Worm (Caenorhabditis elegans) whole organism, young adult: Measurements from ENCODE around the gene ZK816.3.

ENCODE experiments used
- D2030.7 ChIP-seq: fragments of 200-800 bp; sonication (Bioruptor generic); IDR thresholded peaks from 2 replicates; pipeline ENCODE4 v1.3.6; 2022; ENCODE audit warnings: missing genetic modification reagents, missing genetic modification characterization, missing compliant biosample characterization
- F22D6.2 ChIP-seq: sonication (generic microtip); optimal IDR thresholded peaks from 2 replicates; lab custom pipeline; 2016; ENCODE audit warnings: mild to moderate bottlenecking, missing genetic modification characterization, missing compliant biosample characterization
- F52B5.7 ChIP-seq: sonication (generic microtip); optimal IDR thresholded peaks from 2 replicates; lab custom pipeline; 2016; ENCODE audit warnings: mild to moderate bottlenecking, missing genetic modification characterization, missing compliant biosample characterization
- F55B11.4 ChIP-seq: sonication (generic microtip); optimal IDR thresholded peaks from 2 replicates; lab custom pipeline; 2016; ENCODE audit warnings: missing compliant biosample characterization, missing genetic modification characterization, borderline replicate concordance; ENCODE audit not compliant: insufficient read depth
- F57A8.1 ChIP-seq: fragments of 200-800 bp; sonication (Bioruptor generic); optimal IDR thresholded peaks from 2 replicates; lab custom pipeline; 2018; ENCODE audit warnings: mild to moderate bottlenecking, missing genetic modification characterization, moderate library complexity, missing compliant biosample characterization
- K12H6.12 ChIP-seq: fragments of 200-800 bp; sonication (Bioruptor generic); optimal IDR thresholded peaks from 2 replicates; lab custom pipeline; 2018; ENCODE audit warnings: mild to moderate bottlenecking, missing genetic modification characterization, missing compliant biosample characterization
- T07F8.4 ChIP-seq: sonication (generic microtip); optimal IDR thresholded peaks from 2 replicates; lab custom pipeline; 2016; ENCODE audit warnings: mild to moderate bottlenecking, missing genetic modification characterization, moderate library complexity, missing compliant biosample characterization
- akir-1 ChIP-seq: fragments of 200-800 bp; sonication (Bioruptor generic); optimal IDR thresholded peaks from 2 replicates; lab custom pipeline; 2018; ENCODE audit warnings: mild to moderate bottlenecking, missing genetic modification characterization, moderate library complexity, missing compliant biosample characterization
- aptf-3 ChIP-seq: fragments of 200-800 bp; sonication (Bioruptor generic); IDR thresholded peaks from 2 replicates; pipeline ENCODE4 v1.3.6; 2022; ENCODE audit warnings: missing genetic modification characterization, missing compliant biosample characterization
- ccch-3 ChIP-seq: fragments of 200-800 bp; sonication (Bioruptor generic); optimal IDR thresholded peaks from 2 replicates; lab custom pipeline; 2018; ENCODE audit warnings: mild to moderate bottlenecking, missing genetic modification characterization, missing compliant biosample characterization
- cebp-2 ChIP-seq: fragments of 200-800 bp; sonication (Bioruptor generic); IDR thresholded peaks from 2 replicates; pipeline ENCODE4 v1.3.6; 2022; ENCODE audit warnings: missing genetic modification characterization, missing compliant biosample characterization
- ceh-58 ChIP-seq: fragments of 200-800 bp; sonication (Bioruptor generic); IDR thresholded peaks from 2 replicates; pipeline ENCODE4 v1.3.6; 2022; ENCODE audit warnings: missing genetic modification characterization, missing compliant biosample characterization
- ceh-79 ChIP-seq: sonication (generic microtip); optimal IDR thresholded peaks from 2 replicates; lab custom pipeline; 2017; ENCODE audit warnings: mild to moderate bottlenecking, missing genetic modification characterization, missing compliant biosample characterization
- ceh-91 ChIP-seq: fragments of 200-800 bp; sonication (Bioruptor generic); IDR thresholded peaks from 2 replicates; pipeline ENCODE4 v1.3.6; 2022; ENCODE audit warnings: missing genetic modification reagents, missing genetic modification characterization, missing compliant biosample characterization
- dpff-1 ChIP-seq: sonication (generic microtip); optimal IDR thresholded peaks from 2 replicates; lab custom pipeline; 2017; ENCODE audit warnings: mild to moderate bottlenecking, missing genetic modification characterization, missing compliant biosample characterization
- dpl-1 ChIP-seq: fragments of 150-350 bp; optimal IDR thresholded peaks from 2 replicates; lab custom pipeline; 2014; ENCODE audit warnings: missing biosample characterization, missing genetic modification reagents, missing genetic modification characterization
- egl-44 ChIP-seq: fragments of 200-800 bp; sonication (Bioruptor generic); IDR thresholded peaks from 2 replicates; pipeline ENCODE4 v1.3.6; 2022; ENCODE audit warnings: missing genetic modification reagents, missing genetic modification characterization, missing compliant biosample characterization
- ets-4 ChIP-seq: fragments of 200-800 bp; sonication (Bioruptor generic); optimal IDR thresholded peaks from 2 replicates; lab custom pipeline; 2018; ENCODE audit warnings: mild to moderate bottlenecking, missing genetic modification characterization, missing compliant biosample characterization
- hmg-20 ChIP-seq: fragments of 200-800 bp; sonication (Bioruptor generic); IDR thresholded peaks from 2 replicates; pipeline ENCODE4 v1.3.6; 2022; ENCODE audit warnings: missing genetic modification reagents, missing genetic modification characterization, missing compliant biosample characterization
- lag-1 ChIP-seq: fragments of 200-800 bp; sonication (Bioruptor generic); IDR thresholded peaks from 2 replicates; pipeline ENCODE4 v1.3.6; 2022; ENCODE audit warnings: missing genetic modification reagents, missing genetic modification characterization, missing compliant biosample characterization
- lsy-27 ChIP-seq: sonication (generic microtip); optimal IDR thresholded peaks from 2 replicates; lab custom pipeline; 2017; ENCODE audit warnings: missing genetic modification characterization, mild to moderate bottlenecking, missing compliant biosample characterization, antibody characterized with exemption, missing genotype, borderline replicate concordance; ENCODE audit not compliant: insufficient read depth
- madf-10 ChIP-seq: sonication (generic microtip); optimal IDR thresholded peaks from 2 replicates; lab custom pipeline; 2016; ENCODE audit warnings: mild to moderate bottlenecking, missing genetic modification characterization, missing compliant biosample characterization
- mel-28 ChIP-seq: sonication (generic microtip); optimal IDR thresholded peaks from 2 replicates; lab custom pipeline; 2016; ENCODE audit warnings: borderline replicate concordance, mild to moderate bottlenecking, missing genetic modification characterization, missing compliant biosample characterization
- pbrm-1 ChIP-seq: fragments of 200-800 bp; sonication (Bioruptor generic); IDR thresholded peaks from 2 replicates; pipeline ENCODE4 v1.3.6; 2022; ENCODE audit warnings: missing genetic modification reagents, missing genetic modification characterization, missing compliant biosample characterization
- pha-4 ChIP-seq: fragments of 150-350 bp; sonication (generic microtip); optimal IDR thresholded peaks from 2 replicates; lab custom pipeline; 2014; ENCODE audit warnings: missing biosample characterization, missing genetic modification reagents, missing genetic modification characterization
- rec-8 ChIP-seq, 2 experiments: sonication (generic microtip); optimal IDR thresholded peaks; 2 replicates each; lab custom pipeline; 2016; ENCODE audit warnings: mild to moderate bottlenecking in 2 of 2, missing genetic modification characterization in 2 of 2, missing genetic modification reagents in 2 of 2, missing genotype in 2 of 2, missing biosample characterization in 1 of 2, missing compliant biosample characterization in 1 of 2, moderate library complexity in 1 of 2
- repo-1 ChIP-seq: sonication (generic microtip); optimal IDR thresholded peaks from 2 replicates; lab custom pipeline; 2017; ENCODE audit warnings: mild to moderate bottlenecking, missing genetic modification characterization, missing compliant biosample characterization
- snpc-1.3 ChIP-seq: sonication (generic microtip); optimal IDR thresholded peaks from 2 replicates; lab custom pipeline; 2017; ENCODE audit warnings: missing genetic modification characterization, mild to moderate bottlenecking, missing compliant biosample characterization, antibody characterized with exemption, moderate library complexity, missing genotype, missing genetic modification reagents; ENCODE audit not compliant: insufficient read depth
- snpc-4 ChIP-seq, 5 experiments: fragments of 150-350 bp in 1 of 5; sonication (generic microtip) in 4 of 5; optimal IDR thresholded peaks; 2 replicates each; lab custom pipeline; 2014 to 2018; ENCODE audit warnings: missing genetic modification characterization in 5 of 5, missing biosample characterization in 3 of 5, antibody characterized with exemption in 2 of 5, mild to moderate bottlenecking in 2 of 5, missing compliant biosample characterization in 2 of 5, missing genotype in 2 of 5, moderate library complexity in 2 of 5, missing genetic modification reagents in 1 of 5
- somi-1 ChIP-seq: fragments of 200-800 bp; sonication (Bioruptor generic); optimal IDR thresholded peaks from 2 replicates; lab custom pipeline; 2018; ENCODE audit warnings: mild to moderate bottlenecking, missing genetic modification characterization, missing compliant biosample characterization
- tbp1 ChIP-seq: fragments of 200-800 bp; sonication (Bioruptor generic); optimal IDR thresholded peaks from 2 replicates; lab custom pipeline; 2018; ENCODE audit warnings: mild to moderate bottlenecking, missing genetic modification characterization, missing compliant biosample characterization
- tbx-9 ChIP-seq: sonication (generic microtip); optimal IDR thresholded peaks from 2 replicates; lab custom pipeline; 2016; ENCODE audit warnings: borderline replicate concordance, missing genetic modification characterization, inconsistent platforms, missing compliant biosample characterization
- tlf-1 ChIP-seq: fragments of 200-800 bp; sonication (Bioruptor generic); optimal IDR thresholded peaks from 2 replicates; lab custom pipeline; 2018; ENCODE audit warnings: mild to moderate bottlenecking, missing genetic modification characterization, missing compliant biosample characterization
- ztf-22 ChIP-seq: fragments of 200-800 bp; sonication (Bioruptor generic); optimal IDR thresholded peaks from 2 replicates; lab custom pipeline; 2018; ENCODE audit warnings: mild to moderate bottlenecking, missing genetic modification characterization, moderate library complexity, missing compliant biosample characterization

The ZK816.3 gene

DNA sequence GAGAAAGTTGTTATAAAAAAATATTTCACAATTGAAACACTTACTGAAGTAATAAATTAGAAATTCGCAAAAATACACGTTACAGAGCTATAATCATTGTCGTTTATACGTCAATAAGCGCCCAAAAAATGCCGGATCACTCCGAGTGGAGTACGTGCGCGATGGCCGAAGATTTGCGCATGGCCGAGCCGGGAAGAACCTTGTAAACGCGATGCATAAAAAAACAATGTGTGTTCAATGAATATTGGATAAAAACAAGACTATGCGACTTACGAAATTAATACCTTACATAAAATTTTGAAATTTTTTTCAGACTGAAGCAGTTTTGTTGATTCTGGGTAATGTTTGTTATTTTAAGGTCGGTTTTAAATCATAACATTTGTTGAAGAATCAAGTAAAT, 30.9 kb downstream of the ZK816.3 start, which contains the start of gene sorf-1:
Gene sorf-1 (minus strand): TSS at position 135 of the 400 bp plus-strand sequence.
- no peak for TF ChIP-seq hmg-20
- no peak for TF ChIP-seq ets-4 (GFP tag; lab: Kevin White, UChicago)
- TF ChIP-seq mel-28 (tag; lab: Kevin White, UChicago) = no peak
- TF ChIP-seq rec-8 (tag; optimal IDR thresholded peaks at IDR 0.05; lab: Kevin White, UChicago) = no peak
- TF ChIP-seq cebp-2 (GFP tag; lab: Robert Waterston, UW) = no peak
- no peak for TF ChIP-seq ceh-58 (GFP tag; lab: Robert Waterston, UW)
- no peak for TF ChIP-seq F55B11.4 (tag; lab: Kevin White, UChicago)
- no peak for TF ChIP-seq tlf-1 (GFP tag; lab: Kevin White, UChicago)
- no peak for TF ChIP-seq dpff-1 (tag; lab: Kevin White, UChicago)
- TF ChIP-seq dpl-1 (GFP tag; lab: Kevin White, UChicago) = no peak
- no peak for TF ChIP-seq somi-1 (GFP tag; lab: Kevin White, UChicago)
- TF ChIP-seq madf-10 (tag; lab: Kevin White, UChicago) = no peak
- TF ChIP-seq ceh-79 (tag; lab: Kevin White, UChicago) = no peak
- TF ChIP-seq lsy-27 (tag; lab: Kevin White, UChicago) = no peak
- no peak for TF ChIP-seq pha-4 (tag; lab: Kevin White, UChicago)

DNA sequence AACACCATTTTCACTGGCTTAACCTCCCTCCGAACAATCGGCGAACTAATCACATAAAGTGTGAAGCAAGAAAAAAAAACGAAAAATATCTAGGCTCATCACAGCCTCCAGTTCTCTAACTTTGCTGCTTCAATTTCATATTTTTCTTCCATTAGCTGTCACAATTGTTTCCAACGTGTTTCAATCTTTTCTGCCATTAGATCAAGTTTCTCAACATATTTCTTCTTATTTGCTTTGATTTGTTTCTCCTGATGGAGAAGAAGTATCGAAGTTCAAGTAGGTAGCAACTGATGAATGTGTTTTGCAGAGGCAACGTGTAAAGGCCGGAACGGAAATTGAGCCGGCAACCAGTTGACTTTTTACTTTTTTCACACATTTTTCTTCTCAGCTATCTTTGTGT, 32.0 kb downstream of the ZK816.3 start, which contains the start of gene ZK563.7:
Gene ZK563.7 (plus strand): TSS at position 301 of the 400 bp plus-strand sequence.
- TF ChIP-seq aptf-3 (GFP tag; lab: Robert Waterston, UW) (no peak), tbp1 (GFP tag; lab: Kevin White, UChicago) (no peak), snpc-4 (GFP tag; optimal IDR thresholded peaks at IDR 0.05; lab: Kevin White, UChicago) (no peak), snpc-4 (tag; optimal IDR thresholded peaks at IDR 0.05; lab: Kevin White, UChicago) (no peak), tbx-9 (tag; lab: Kevin White, UChicago) (no peak), hmg-20 (no peak), K12H6.12 (tag; lab: Kevin White, UChicago) (no peak), lag-1 (GFP tag; lab: Robert Waterston, UW) (no peak), repo-1 (tag; lab: Kevin White, UChicago) (no peak), pbrm-1 (no peak), F52B5.7 (tag; lab: Kevin White, UChicago) (no peak), snpc-1.3 (tag; lab: Kevin White, UChicago) (no peak), akir-1 (no peak)

DNA sequence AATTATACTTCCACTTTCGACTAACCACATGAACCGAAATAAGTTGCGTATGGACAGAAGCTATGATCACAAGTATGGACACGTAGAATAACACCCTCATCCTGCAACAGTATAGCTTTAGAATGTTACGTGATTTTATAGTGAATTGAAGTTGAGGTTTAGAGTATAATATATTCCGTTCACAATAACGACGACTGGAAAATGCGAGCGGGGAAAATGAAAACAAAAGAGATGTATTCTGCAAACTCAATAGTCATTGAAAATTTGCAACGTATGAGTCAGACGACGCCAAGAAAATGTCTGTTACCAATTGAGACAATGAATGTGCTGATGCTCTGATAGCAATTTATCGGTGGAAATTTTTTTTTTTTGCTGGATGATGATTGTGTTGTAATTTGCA, 37.2 kb downstream of the ZK816.3 start, which contains the start of gene acp-1:
Gene acp-1 (minus strand): TSS at position 101 of the 400 bp plus-strand sequence.
- no peak for TF ChIP-seq D2030.7 (GFP tag; lab: Robert Waterston, UW)
- no peak for TF ChIP-seq ccch-3
- no peak for TF ChIP-seq egl-44
- TF ChIP-seq F57A8.1 (GFP tag; lab: Kevin White, UChicago) = no peak
- TF ChIP-seq ceh-91 (GFP tag; lab: Robert Waterston, UW) = no peak
- TF ChIP-seq hmg-20 = no peak
- no peak for TF ChIP-seq F22D6.2 (tag; lab: Kevin White, UChicago)
- no peak for TF ChIP-seq ztf-22 (GFP tag; lab: Kevin White, UChicago)
- no peak for TF ChIP-seq T07F8.4
- TF ChIP-seq, all 124 proteins: peak for 0
